Worm (Caenorhabditis elegans): ENCODE results near the gene dpy-31.

The dpy-31 gene

ce11 chrIII:7158709-7159108, 43.3 kb upstream of the dpy-31 start, which contains the start of gene nuo-4:
nuo-4 (minus strand) TSS chrIII:7158809.
- TF ChIP-seq nhr-12 (tag; optimal IDR thresholded peaks at IDR 0.05), result no peak
- no peak for TF ChIP-seq snpc-4 (tag; optimal IDR thresholded peaks at IDR 0.05)
- TF ChIP-seq ZK546.5 (tag; optimal IDR thresholded peaks at IDR 0.05), result no peak
- no peak for TF ChIP-seq lin-15B (tag; optimal IDR thresholded peaks at IDR 0.05)
- TF ChIP-seq sea-2 (GFP tag; optimal IDR thresholded peaks at IDR 0.05), result no peak
- TF ChIP-seq fkh-2 (tag; optimal IDR thresholded peaks at IDR 0.05), result no peak
- no peak for TF ChIP-seq nhr-11 (tag; optimal IDR thresholded peaks at IDR 0.05)
- TF ChIP-seq elt-3 (tag; optimal IDR thresholded peaks at IDR 0.05), result no peak
- TF ChIP-seq nhr-77 (tag; optimal IDR thresholded peaks at IDR 0.05), result no peak
- TF ChIP-seq tbx-2 (tag; optimal IDR thresholded peaks at IDR 0.05), result no peak
- no peak for TF ChIP-seq nhr-43 (tag; optimal IDR thresholded peaks at IDR 0.05; ENCODE audit: poor library complexity, severe bottlenecking)
- TF ChIP-seq fos-1 (tag; optimal IDR thresholded peaks at IDR 0.05), result no peak
- TF ChIP-seq ama-1 (optimal IDR thresholded peaks at IDR 0.05), result no peak
- TF ChIP-seq aly-2 (tag; optimal IDR thresholded peaks at IDR 0.05), result no peak
- no peak for TF ChIP-seq nfya-1 (tag; optimal IDR thresholded peaks at IDR 0.05; ENCODE audit: insufficient read depth)
- TF ChIP-seq nhr-25 (tag; optimal IDR thresholded peaks at IDR 0.05), result no peak
- no peak for TF ChIP-seq pqm-1 (tag; optimal IDR thresholded peaks at IDR 0.05)
- no peak for TF ChIP-seq zag-1 (tag; optimal IDR thresholded peaks at IDR 0.05)
- TF ChIP-seq nhr-23 (tag; optimal IDR thresholded peaks at IDR 0.05), result no peak
- no peak for TF ChIP-seq egl-5 (tag; optimal IDR thresholded peaks at IDR 0.05)

- TF ChIP-seq ama-1 (optimal IDR thresholded peaks at IDR 0.05), result no peak
- no peak for TF ChIP-seq ZK546.5 (tag; optimal IDR thresholded peaks at IDR 0.05)
- TF ChIP-seq mml-1 (tag; optimal IDR thresholded peaks at IDR 0.05), result no peak
- no peak for TF ChIP-seq fos-1 (tag; optimal IDR thresholded peaks at IDR 0.05)
- TF ChIP-seq fkh-2 (tag; optimal IDR thresholded peaks at IDR 0.05), result no peak
- no peak for TF ChIP-seq nfya-1 (tag; optimal IDR thresholded peaks at IDR 0.05; ENCODE audit: insufficient read depth)
- no peak for TF ChIP-seq elt-2 (tag; optimal IDR thresholded peaks at IDR 0.05)
- TF ChIP-seq mdl-1 (tag; optimal IDR thresholded peaks at IDR 0.05), result no peak
- TF ChIP-seq elt-1 (tag; optimal IDR thresholded peaks at IDR 0.05), result no peak
- TF ChIP-seq lsy-12 (tag; optimal IDR thresholded peaks at IDR 0.05), result no peak
- no peak for TF ChIP-seq nhr-43 (tag; optimal IDR thresholded peaks at IDR 0.05; ENCODE audit: poor library complexity, severe bottlenecking)
- TF ChIP-seq jun-1 (tag; optimal IDR thresholded peaks at IDR 0.05), result no peak
- no peak for TF ChIP-seq fkh-10 (GFP tag; optimal IDR thresholded peaks at IDR 0.05)
- TF ChIP-seq aly-2 (tag; optimal IDR thresholded peaks at IDR 0.05), result no peak
- no peak for TF ChIP-seq nhr-25 (tag; optimal IDR thresholded peaks at IDR 0.05)
- no peak for TF ChIP-seq ceh-82 (tag; optimal IDR thresholded peaks at IDR 0.05)
- no peak for TF ChIP-seq zag-1 (tag; optimal IDR thresholded peaks at IDR 0.05)
Measured at ce11 chrIII:7159246-7159645, 42.8 kb upstream of the dpy-31 start.

ce11 chrIII:7161055-7161454, 41.0 kb upstream of the dpy-31 start, which contains the start of gene rnp-7:
rnp-7 (minus strand) TSS chrIII:7161155.
- TF ChIP-seq nfya-1 (tag; optimal IDR thresholded peaks at IDR 0.05; ENCODE audit: insufficient read depth) (no peak), hmg-11 (tag; optimal IDR thresholded peaks at IDR 0.05) (no peak), nhr-43 (tag; optimal IDR thresholded peaks at IDR 0.05; ENCODE audit: poor library complexity, severe bottlenecking) (no peak), lsy-12 (tag; optimal IDR thresholded peaks at IDR 0.05) (no peak), nhr-67 (tag; optimal IDR thresholded peaks at IDR 0.05) (no peak), ceh-82 (tag; optimal IDR thresholded peaks at IDR 0.05) (no peak), nhr-23 (tag; optimal IDR thresholded peaks at IDR 0.05) (no peak), ceh-16 (tag; optimal IDR thresholded peaks at IDR 0.05) (no peak), unc-39 (tag; optimal IDR thresholded peaks at IDR 0.05) (no peak), unc-62 (GFP tag; optimal IDR thresholded peaks at IDR 0.05) (no peak), ztf-4 (tag; optimal IDR thresholded peaks at IDR 0.05) (no peak)

- TF ChIP-seq ztf-4 (tag; optimal IDR thresholded peaks at IDR 0.05), result no peak
- peak; percentile 59 for TF ChIP-seq elt-1 (tag; optimal IDR thresholded peaks at IDR 0.05)
- TF ChIP-seq fos-1 (tag; optimal IDR thresholded peaks at IDR 0.05), result no peak
- peak; percentile 94 for TF ChIP-seq nfya-1 (tag; optimal IDR thresholded peaks at IDR 0.05; ENCODE audit: insufficient read depth)
- peak; percentile 78 for TF ChIP-seq lsy-12 (tag; optimal IDR thresholded peaks at IDR 0.05)
- no peak for TF ChIP-seq ztf-11 (tag; optimal IDR thresholded peaks at IDR 0.05)
- TF ChIP-seq ceh-28 (tag; optimal IDR thresholded peaks at IDR 0.05), result peak; percentile 72
- no peak for TF ChIP-seq ceh-9 (tag; optimal IDR thresholded peaks at IDR 0.05)
- peak; percentile 79 for TF ChIP-seq skn-1 (tag; optimal IDR thresholded peaks at IDR 0.05)
- TF ChIP-seq ZK546.5 (tag; optimal IDR thresholded peaks at IDR 0.05), result peak; percentile 20
- TF ChIP-seq nhr-25 (tag; optimal IDR thresholded peaks at IDR 0.05), result peak; percentile 76
- TF ChIP-seq egl-27 (tag; optimal IDR thresholded peaks at IDR 0.05), result peak; percentile 92
- peak; percentile 47 for TF ChIP-seq ceh-82 (tag; optimal IDR thresholded peaks at IDR 0.05)
- peak in 1 of 3 experiments; percentile 14 for TF ChIP-seq elt-3 (tag; optimal IDR thresholded peaks at IDR 0.05)
- peak; percentile 29 for TF ChIP-seq pqm-1 (tag; optimal IDR thresholded peaks at IDR 0.05)
- no peak for TF ChIP-seq nhr-237 (tag; optimal IDR thresholded peaks at IDR 0.05)
- TF ChIP-seq snpc-4 (tag; optimal IDR thresholded peaks at IDR 0.05), result peak; percentile 90
- TF ChIP-seq mdl-1 (tag; optimal IDR thresholded peaks at IDR 0.05), result no peak
- peak; percentile 91 for TF ChIP-seq lin-39 (tag; optimal IDR thresholded peaks at IDR 0.05)
- TF ChIP-seq pha-4 (tag; optimal IDR thresholded peaks at IDR 0.05), result peak; percentile 95
- peak; percentile 74 for TF ChIP-seq elt-2 (tag; optimal IDR thresholded peaks at IDR 0.05)
- peak; percentile 85 for TF ChIP-seq fkh-10 (GFP tag; optimal IDR thresholded peaks at IDR 0.05)
- TF ChIP-seq R02D3.7 (tag; optimal IDR thresholded peaks at IDR 0.05), result peak; percentile 76
- peak; percentile 99 for TF ChIP-seq lin-15B (tag; optimal IDR thresholded peaks at IDR 0.05)
- peak; percentile 53 for TF ChIP-seq unc-62 (GFP tag; optimal IDR thresholded peaks at IDR 0.05)
- peak; percentile 61 for TF ChIP-seq tbx-2 (tag; optimal IDR thresholded peaks at IDR 0.05)
- TF ChIP-seq zag-1 (tag; optimal IDR thresholded peaks at IDR 0.05), result no peak
Measured at ce11 chrIII:7162065-7162762, 39.8 kb upstream of the dpy-31 start, which contains the start of the genes syf-2 and K04G7.1. syf-2 (minus strand) TSS chrIII:7162115. K04G7.1 (plus strand) TSS chrIII:7162712.

Data from whole organism, L3 larva.